Fruit fly (Drosophila melanogaster) whole organism, embryonic: ENCODE data around the gene sinu.
A peak's percentile ranks its signal among the peaks of the same experiment; 100 is the strongest.

Source experiments
- Ada2b ChIP-seq: fragments of 200-800 bp; sonication (Bioruptor generic); IDR thresholded peaks from 2 replicates; pipeline ENCODE4 v1.3.6; 2022; ENCODE audit warnings: missing biosample characterization, missing genetic modification characterization
- Atf3 ChIP-seq: fragments of 200-800 bp; sonication (Bioruptor generic); optimal IDR thresholded peaks from 3 replicates; lab custom pipeline; 2016; ENCODE audit warnings: missing biosample characterization, missing genetic modification characterization
- Bgb ChIP-seq: fragments of 200-800 bp; sonication (Bioruptor generic); IDR thresholded peaks from 2 replicates; pipeline ENCODE4 v1.3.6; 2022; ENCODE audit warnings: missing biosample characterization, missing genetic modification characterization; ENCODE audit not compliant: partially characterized antibody
- CG10209 ChIP-seq: fragments of 200-800 bp; sonication (Bioruptor generic); optimal IDR thresholded peaks from 3 replicates; lab custom pipeline; 2017; ENCODE audit warnings: missing biosample characterization, mild to moderate bottlenecking, missing genetic modification characterization, missing genetic modification reagents
- CG11085 ChIP-seq: fragments of 200-800 bp; sonication (Bioruptor generic); IDR thresholded peaks from 2 replicates; pipeline ENCODE4 v1.3.6; 2022; ENCODE audit warnings: missing biosample characterization, missing genetic modification characterization
- CG12155 ChIP-seq: fragments of 200-800 bp; sonication (Bioruptor generic); optimal IDR thresholded peaks from 3 replicates; lab custom pipeline; 2016; ENCODE audit warnings: missing biosample characterization, missing genetic modification characterization
- CG12769 ChIP-seq: fragments of 200-800 bp; sonication (Bioruptor generic); optimal IDR thresholded peaks from 2 replicates; lab custom pipeline; 2019; ENCODE audit warnings: missing biosample characterization, mild to moderate bottlenecking, missing genetic modification characterization, moderate library complexity
- CG13296 ChIP-seq: fragments of 200-800 bp; sonication (Bioruptor generic); optimal IDR thresholded peaks from 3 replicates; lab custom pipeline; 2018; ENCODE audit warnings: missing biosample characterization, mild to moderate bottlenecking, missing genetic modification characterization
- CG14860 ChIP-seq: fragments of 200-800 bp; sonication (Bioruptor generic); IDR thresholded peaks from 3 replicates; pipeline ENCODE4 v1.3.6; 2022; ENCODE audit warnings: missing biosample characterization, missing genetic modification characterization; ENCODE audit not compliant: partially characterized antibody
- CG15479 ChIP-seq: fragments of 200-800 bp; sonication (Bioruptor generic); optimal IDR thresholded peaks from 3 replicates; lab custom pipeline; 2019; ENCODE audit warnings: missing biosample characterization, mild to moderate bottlenecking, missing genetic modification characterization, moderate library complexity
- CG17328 ChIP-seq: fragments of 200-800 bp; sonication (Bioruptor generic); IDR thresholded peaks from 2 replicates; pipeline ENCODE4 v1.3.6; 2022; ENCODE audit warnings: missing biosample characterization, missing genetic modification characterization
- CG18262 ChIP-seq: fragments of 200-800 bp; optimal IDR thresholded peaks from 3 replicates; lab custom pipeline; 2019; ENCODE audit warnings: missing biosample characterization, mild to moderate bottlenecking, missing genetic modification characterization, moderate library complexity
- CG2202 ChIP-seq: fragments of 200-800 bp; sonication (Bioruptor generic); optimal IDR thresholded peaks from 2 replicates; lab custom pipeline; 2018; ENCODE audit warnings: missing biosample characterization, mild to moderate bottlenecking, missing genetic modification characterization
- CG3281 ChIP-seq: fragments of 200-800 bp; sonication (Bioruptor generic); optimal IDR thresholded peaks from 3 replicates; lab custom pipeline; 2017; ENCODE audit warnings: missing biosample characterization, mild to moderate bottlenecking, missing genetic modification characterization
- CG3726 ChIP-seq: fragments of 200-800 bp; sonication (Bioruptor generic); IDR thresholded peaks from 3 replicates; pipeline ENCODE4, ENCODE4 v1.3.6; 2022; ENCODE audit warnings: missing biosample characterization, missing genetic modification characterization
- CG7357 ChIP-seq: fragments of 200-800 bp; sonication (Bioruptor generic); IDR thresholded peaks from 3 replicates; pipeline ENCODE4 v1.3.6; 2022; ENCODE audit warnings: missing biosample characterization, missing genetic modification characterization
- CG7556 ChIP-seq: fragments of 200-800 bp; sonication (Bioruptor generic); optimal IDR thresholded peaks from 2 replicates; lab custom pipeline; 2017; ENCODE audit warnings: missing biosample characterization, mild to moderate bottlenecking, missing genetic modification characterization
- CG7786 ChIP-seq: fragments of 200-800 bp; sonication (Bioruptor generic); optimal IDR thresholded peaks from 2 replicates; lab custom pipeline; 2016; ENCODE audit warnings: missing biosample characterization, missing genetic modification characterization
- CG7928 ChIP-seq: fragments of 200-800 bp; sonication (Bioruptor generic); optimal IDR thresholded peaks from 2 replicates; lab custom pipeline; 2017; ENCODE audit warnings: missing biosample characterization, mild to moderate bottlenecking, missing genetic modification characterization
- CG7963 ChIP-seq: fragments of 200-800 bp; sonication (Bioruptor generic); IDR thresholded peaks from 3 replicates; pipeline ENCODE4 v1.3.6; 2022; ENCODE audit warnings: missing biosample characterization, missing genetic modification characterization; ENCODE audit not compliant: partially characterized antibody
- CG8359 ChIP-seq: fragments of 200-800 bp; sonication (Bioruptor generic); optimal IDR thresholded peaks from 2 replicates; lab custom pipeline; 2017; ENCODE audit warnings: missing biosample characterization, mild to moderate bottlenecking, missing genetic modification characterization, borderline replicate concordance
- CG8765 ChIP-seq: fragments of 200-800 bp; sonication (Bioruptor generic); IDR thresholded peaks from 2 replicates; pipeline ENCODE4 v1.3.6; 2022; ENCODE audit warnings: missing biosample characterization, missing genetic modification characterization
- CTCF ChIP-seq: fragments of 200-800 bp; sonication (Bioruptor generic); optimal IDR thresholded peaks from 2 replicates; lab custom pipeline; 2017; ENCODE audit warnings: missing biosample characterization, mild to moderate bottlenecking, missing genetic modification characterization, moderate library complexity
- D19A ChIP-seq: fragments of 200-800 bp; optimal IDR thresholded peaks from 3 replicates; lab custom pipeline; 2019; ENCODE audit warnings: missing biosample characterization, mild to moderate bottlenecking, missing genetic modification characterization, moderate library complexity
- Dfd ChIP-seq, 2 experiments: fragments of >200 bp; optimal IDR thresholded peaks; 2 replicates each; lab custom pipeline; 2017; ENCODE audit warnings: missing biosample characterization in 2 of 2, missing genetic modification characterization in 2 of 2
- Ets97D ChIP-seq: fragments of 200-800 bp; sonication (Bioruptor generic); optimal IDR thresholded peaks from 3 replicates; lab custom pipeline; 2016; ENCODE audit warnings: missing biosample characterization, missing genetic modification characterization
- Fer2 ChIP-seq: fragments of 200-800 bp; sonication (Bioruptor generic); optimal IDR thresholded peaks from 2 replicates; lab custom pipeline; 2018; ENCODE audit warnings: missing biosample characterization, mild to moderate bottlenecking, missing genetic modification characterization, moderate library complexity
- Hmr ChIP-seq: fragments of 200-800 bp; sonication (Bioruptor generic); optimal IDR thresholded peaks from 3 replicates; lab custom pipeline; 2017; ENCODE audit warnings: mild to moderate bottlenecking, missing biosample characterization, missing genetic modification reagents, missing genetic modification characterization
- Lpt ChIP-seq: fragments of >200 bp; optimal IDR thresholded peaks from 2 replicates; lab custom pipeline; 2018; ENCODE audit warnings: missing biosample characterization, missing genetic modification characterization
- NC2β ChIP-seq: fragments of 200-800 bp; sonication (Bioruptor generic); optimal IDR thresholded peaks from 2 replicates; lab custom pipeline; 2016; ENCODE audit warnings: missing biosample characterization, missing genetic modification characterization
- NfI ChIP-seq: fragments of 200-800 bp; sonication (Bioruptor generic); optimal IDR thresholded peaks from 3 replicates; lab custom pipeline; 2018; ENCODE audit warnings: missing biosample characterization, mild to moderate bottlenecking, missing genetic modification characterization, moderate library complexity
- Rfx ChIP-seq: fragments of 200-800 bp; sonication (Bioruptor generic); IDR thresholded peaks from 2 replicates; pipeline ENCODE4 v1.3.6; 2022; ENCODE audit warnings: missing biosample characterization, missing genetic modification characterization
- Six4 ChIP-seq: fragments of 200-800 bp; sonication (Bioruptor generic); optimal IDR thresholded peaks from 2 replicates; lab custom pipeline; 2016; ENCODE audit warnings: missing biosample characterization, missing genetic modification characterization
- Spps ChIP-seq: fragments of 200-800 bp; sonication (Bioruptor generic); optimal IDR thresholded peaks from 2 replicates; lab custom pipeline; 2018; ENCODE audit warnings: missing biosample characterization, mild to moderate bottlenecking, missing genetic modification characterization
- ara ChIP-seq: fragments of 200-800 bp; sonication (Bioruptor generic); IDR thresholded peaks from 2 replicates; pipeline ENCODE4 v1.3.6; 2022; ENCODE audit warnings: missing biosample characterization, missing genetic modification characterization
- ash1 ChIP-seq: fragments of 200-800 bp; sonication (Bioruptor generic); optimal IDR thresholded peaks from 2 replicates; lab custom pipeline; 2018; ENCODE audit warnings: missing biosample characterization, mild to moderate bottlenecking, missing genetic modification characterization
- cad ChIP-seq: fragments of >200 bp; optimal IDR thresholded peaks from 2 replicates; lab custom pipeline; 2017; ENCODE audit warnings: missing biosample characterization, missing genetic modification characterization
- cwo ChIP-seq: fragments of 200-800 bp; sonication (Bioruptor generic); optimal IDR thresholded peaks from 3 replicates; lab custom pipeline; 2017; ENCODE audit warnings: missing biosample characterization, missing genetic modification characterization, mild to moderate bottlenecking, moderate library complexity, missing genetic modification reagents
- ftz-f1 ChIP-seq: fragments of 200-800 bp; sonication (Bioruptor generic); optimal IDR thresholded peaks from 2 replicates; lab custom pipeline; 2016; ENCODE audit warnings: missing biosample characterization, missing genetic modification characterization
- lov ChIP-seq, 2 experiments: fragments of 200-800 bp in 1 of 2; fragments of >200 bp in 1 of 2; sonication (Bioruptor generic) in 1 of 2; IDR thresholded peaks in 1 of 2; optimal IDR thresholded peaks in 1 of 2; 2 replicates in 1 of 2; 3 replicates in 1 of 2; pipeline versions ENCODE4 v1.3.6 to Lab custom; 2017 to 2022; ENCODE audit warnings: missing biosample characterization in 1 of 2, missing genetic modification characterization in 1 of 2
- mld ChIP-seq: fragments of 200-800 bp; sonication (Bioruptor generic); IDR thresholded peaks from 3 replicates; pipeline ENCODE4 v1.3.6; 2022; ENCODE audit warnings: missing biosample characterization, missing genetic modification characterization; ENCODE audit not compliant: partially characterized antibody
- nerfin-1 ChIP-seq: fragments of 200-800 bp; sonication (Bioruptor generic); optimal IDR thresholded peaks from 3 replicates; lab custom pipeline; 2019; ENCODE audit warnings: missing biosample characterization, mild to moderate bottlenecking, missing genetic modification characterization, moderate library complexity
- sc ChIP-seq, 3 experiments: fragments of >200 bp in 2 of 3; fragments of 200-800 bp in 1 of 3; sonication (Bioruptor generic) in 1 of 3; optimal IDR thresholded peaks; 2 replicates in 2 of 3; 3 replicates in 1 of 3; lab custom pipeline; 2017; ENCODE audit warnings: mild to moderate bottlenecking in 1 of 3, missing biosample characterization in 1 of 3, missing genetic modification characterization in 1 of 3, missing genetic modification reagents in 1 of 3
- shn ChIP-seq: fragments of 200-800 bp; sonication (Bioruptor generic); optimal IDR thresholded peaks from 3 replicates; lab custom pipeline; 2016; ENCODE audit warnings: missing biosample characterization, missing genetic modification characterization
- so ChIP-seq: fragments of 200-800 bp; sonication (Bioruptor generic); IDR thresholded peaks from 3 replicates; pipeline ENCODE4 v1.3.6; 2022; ENCODE audit warnings: missing biosample characterization, missing genetic modification characterization
- stc ChIP-seq: fragments of 200-800 bp; sonication (Bioruptor generic); IDR thresholded peaks from 2 replicates; pipeline ENCODE4 v1.3.6; 2022; ENCODE audit warnings: missing biosample characterization, missing genetic modification characterization
- sug ChIP-seq: fragments of 200-800 bp; optimal IDR thresholded peaks from 2 replicates; lab custom pipeline; 2019; ENCODE audit warnings: missing biosample characterization, mild to moderate bottlenecking, missing genetic modification characterization, moderate library complexity
- tap ChIP-seq: fragments of 200-800 bp; optimal IDR thresholded peaks from 3 replicates; lab custom pipeline; 2019; ENCODE audit warnings: missing biosample characterization, mild to moderate bottlenecking, missing genetic modification characterization, moderate library complexity
- tna ChIP-seq: fragments of 200-800 bp; sonication (Bioruptor generic); IDR thresholded peaks from 2 replicates; pipeline ENCODE4 v1.3.6; 2022; ENCODE audit warnings: missing biosample characterization, missing genetic modification characterization; ENCODE audit not compliant: partially characterized antibody
- ttk ChIP-seq: fragments of 200-800 bp; sonication (Bioruptor generic); IDR thresholded peaks from 2 replicates; pipeline ENCODE4 v2.1.2; 2022; ENCODE audit warnings: missing biosample characterization, missing genetic modification characterization

sinu gene

dm6 chr3L:5583295-5583707 lies 21.9 kb upstream of the sinu start (continued):
- TF ChIP-seq NfI (GFP tag; lab: Kevin White, UChicago) (peak; percentile 86), CG13296 (GFP tag; lab: Kevin White, UChicago) (no peak), Bgb (GFP tag; lab: Robert Waterston, UW) (peak; percentile 83), CG7556 (GFP tag; lab: Kevin White, UChicago) (no peak), CG7786 (GFP tag; lab: Kevin White, UChicago) (peak; percentile 86), NC2β (GFP tag; lab: Kevin White, UChicago) (peak; percentile 79), sc (optimal IDR thresholded peaks at IDR 0.05; lab: Kevin White, UChicago) (no peak), sc (GFP tag; optimal IDR thresholded peaks at IDR 0.05; lab: Kevin White, UChicago) (no peak), CG10209 (GFP tag; lab: Kevin White, UChicago) (peak; percentile 81), lov (optimal IDR thresholded peaks at IDR 0.05; lab: Kevin White, UChicago) (no peak), lov (GFP tag; IDR thresholded peaks at IDR 0.05; lab: Robert Waterston, UW) (peak; percentile 70; the same call in 2 of the 3 replicates), Spps (peak; percentile 63), ttk (peak; percentile 89), ash1 (GFP tag; lab: Kevin White, UChicago) (peak; percentile 51), tap (tag; lab: Kevin White, UChicago) (peak; percentile 51), CG2202 (tag; lab: Kevin White, UChicago) (peak; percentile 36), tna (no peak; the same call in 1 of the 2 replicates), CG3281 (GFP tag; lab: Kevin White, UChicago) (no peak), CG14860 (GFP tag; lab: Robert Waterston, UW) (peak; percentile 78), sug (no peak), CG17328 (peak; percentile 80), CG18262 (tag; lab: Kevin White, UChicago) (no peak), Rfx (peak; percentile 96), CG7357 (GFP tag; lab: Robert Waterston, UW) (peak; percentile 95), CG7963 (GFP tag; lab: Robert Waterston, UW) (peak; percentile 24; the same call in 1 of the 3 replicates), nerfin-1 (no peak), Ets97D (GFP tag; lab: Kevin White, UChicago) (peak; percentile 93), CG8765 (GFP tag; lab: Robert Waterston, UW) (peak; percentile 82), shn (peak; percentile 89), CG15479 (no peak), Dfd (GFP tag; optimal IDR thresholded peaks at IDR 0.05; lab: Kevin White, UChicago) (no peak), cad (GFP tag; lab: Kevin White, UChicago) (no peak), Fer2 (tag; lab: Kevin White, UChicago) (peak; percentile 71), CG11085 (GFP tag; lab: Robert Waterston, UW) (peak; percentile 91), cwo (GFP tag; lab: Kevin White, UChicago) (peak; percentile 52), CG7928 (peak; percentile 52), CG12155 (GFP tag; lab: Kevin White, UChicago) (peak; percentile 100), D19A (tag; lab: Kevin White, UChicago) (no peak), stc (GFP tag; lab: Robert Waterston, UW) (peak; percentile 73), so (GFP tag; lab: Robert Waterston, UW) (peak; percentile 63; the same call in 1 of the 3 replicates), CG12769 (tag; lab: Kevin White, UChicago) (no peak), Ada2b (GFP tag; lab: Robert Waterston, UW) (peak; percentile 86), Atf3 (peak; percentile 81), CTCF (peak; percentile 44), Lpt (GFP tag; lab: Kevin White, UChicago) (no peak), ara (GFP tag; lab: Robert Waterston, UW) (peak; percentile 77), Hmr (GFP tag; lab: Kevin White, UChicago) (peak; percentile 80), CG3726 (GFP tag; lab: Robert Waterston, UW) (peak; percentile 78; the same call in 2 of the 3 replicates), CG8359 (no peak), ftz-f1 (GFP tag; lab: Kevin White, UChicago) (no peak), Six4 (peak; percentile 72), mld (GFP tag; lab: Robert Waterston, UW) (no peak)
